Worm (Caenorhabditis elegans) whole organism, mixed stage, embryonic: ENCODE results near the gene C03H5.4.

Experiments
- M03D4.4 ChIP-seq: sonication (generic microtip); optimal IDR thresholded peaks from 2 replicates; lab custom pipeline; 2017; ENCODE audit warnings: mild to moderate bottlenecking, missing genetic modification characterization, missing compliant biosample characterization
- bed-3 ChIP-seq: fragments of 200-800 bp; sonication (Bioruptor generic); optimal IDR thresholded peaks from 3 replicates; lab custom pipeline; 2018; ENCODE audit warnings: mild to moderate bottlenecking, missing genetic modification characterization, moderate library complexity, missing compliant biosample characterization
- blmp-1 ChIP-seq: fragments of 150-350 bp; optimal IDR thresholded peaks from 2 replicates; lab custom pipeline; 2014; ENCODE audit warnings: missing biosample characterization, missing genetic modification characterization
- ceh-39 ChIP-seq: fragments of 150-350 bp; optimal IDR thresholded peaks from 2 replicates; lab custom pipeline; 2014; ENCODE audit warnings: missing biosample characterization, missing genetic modification characterization
- ceh-43 ChIP-seq: fragments of 200-800 bp; sonication (Bioruptor generic); optimal IDR thresholded peaks from 2 replicates; lab custom pipeline; 2018; ENCODE audit warnings: mild to moderate bottlenecking, missing genetic modification characterization, moderate library complexity, missing compliant biosample characterization
- ceh-83 ChIP-seq: fragments of 200-800 bp; sonication (Bioruptor generic); optimal IDR thresholded peaks from 2 replicates; lab custom pipeline; 2018; ENCODE audit warnings: mild to moderate bottlenecking, missing genetic modification characterization, missing compliant biosample characterization
- ces-1 ChIP-seq: fragments of 150-350 bp; optimal IDR thresholded peaks from 2 replicates; lab custom pipeline; 2014; ENCODE audit warnings: missing biosample characterization, missing genetic modification reagents, missing genetic modification characterization
- cnd-1 ChIP-seq: fragments of 200-800 bp; sonication (Bioruptor generic); optimal IDR thresholded peaks from 2 replicates; lab custom pipeline; 2018; ENCODE audit warnings: mild to moderate bottlenecking, missing genetic modification characterization, missing compliant biosample characterization
- drap-1 ChIP-seq: fragments of 200-800 bp; sonication (Bioruptor generic); optimal IDR thresholded peaks from 3 replicates; lab custom pipeline; 2018; ENCODE audit warnings: mild to moderate bottlenecking, missing genetic modification characterization, missing compliant biosample characterization
- elt-1 ChIP-seq: sonication (generic microtip); optimal IDR thresholded peaks from 2 replicates; lab custom pipeline; 2017; ENCODE audit warnings: missing genetic modification characterization, mild to moderate bottlenecking, missing compliant biosample characterization, antibody characterized with exemption, moderate library complexity, borderline replicate concordance; ENCODE audit not compliant: insufficient read depth
- elt-3 ChIP-seq: fragments of 150-350 bp; optimal IDR thresholded peaks from 2 replicates; lab custom pipeline; 2014; ENCODE audit warnings: missing biosample characterization, missing genetic modification characterization
- flh-1 ChIP-seq: fragments of 200-800 bp; sonication (Bioruptor generic); optimal IDR thresholded peaks from 2 replicates; lab custom pipeline; 2018; ENCODE audit warnings: mild to moderate bottlenecking, missing genetic modification characterization, moderate library complexity, missing compliant biosample characterization
- ham-2 ChIP-seq: fragments of 200-800 bp; sonication (Bioruptor generic); optimal IDR thresholded peaks from 2 replicates; lab custom pipeline; 2018; ENCODE audit warnings: mild to moderate bottlenecking, missing genetic modification characterization, missing compliant biosample characterization
- hlh-1 ChIP-seq: fragments of 150-350 bp; optimal IDR thresholded peaks from 2 replicates; lab custom pipeline; 2014; ENCODE audit warnings: missing biosample characterization, missing genetic modification reagents, missing genetic modification characterization
- lin-13 ChIP-seq: fragments of 150-350 bp; optimal IDR thresholded peaks from 2 replicates; lab custom pipeline; 2014; ENCODE audit warnings: missing biosample characterization, missing genetic modification characterization
- lin-32 ChIP-seq: fragments of 200-800 bp; sonication (Bioruptor generic); optimal IDR thresholded peaks from 2 replicates; lab custom pipeline; 2018; ENCODE audit warnings: mild to moderate bottlenecking, missing genetic modification characterization, missing compliant biosample characterization
- lsy-2 ChIP-seq: fragments of 150-350 bp; optimal IDR thresholded peaks from 2 replicates; lab custom pipeline; 2014; ENCODE audit warnings: missing biosample characterization, missing genetic modification characterization
- mab-5 ChIP-seq: fragments of 150-350 bp; optimal IDR thresholded peaks from 2 replicates; lab custom pipeline; 2014; ENCODE audit warnings: missing biosample characterization, missing genetic modification characterization
- mep-1 ChIP-seq: fragments of 150-350 bp; optimal IDR thresholded peaks from 2 replicates; lab custom pipeline; 2017; ENCODE audit warnings: missing biosample characterization, missing genetic modification reagents, missing genetic modification characterization, inconsistent platforms
- mls-2 ChIP-seq: sonication (generic microtip); optimal IDR thresholded peaks from 2 replicates; lab custom pipeline; 2016; ENCODE audit warnings: mild to moderate bottlenecking, missing genetic modification characterization, moderate library complexity, missing compliant biosample characterization
- nhr-12 ChIP-seq: fragments of 150-350 bp; optimal IDR thresholded peaks from 2 replicates; lab custom pipeline; 2014; ENCODE audit warnings: missing biosample characterization, missing genetic modification characterization
- nhr-2 ChIP-seq: fragments of 150-350 bp; optimal IDR thresholded peaks from 2 replicates; lab custom pipeline; 2014; ENCODE audit warnings: missing biosample characterization, missing genetic modification characterization
- nhr-237 ChIP-seq: fragments of 150-350 bp; optimal IDR thresholded peaks from 2 replicates; lab custom pipeline; 2014; ENCODE audit warnings: missing biosample characterization, missing genetic modification characterization
- pha-4 ChIP-seq: fragments of 150-350 bp; optimal IDR thresholded peaks from 2 replicates; lab custom pipeline; 2018; ENCODE audit warnings: missing biosample characterization, missing genetic modification reagents, missing genetic modification characterization
- sem-2 ChIP-seq: fragments of 200-800 bp; sonication (Bioruptor generic); optimal IDR thresholded peaks from 2 replicates; lab custom pipeline; 2018; ENCODE audit warnings: mild to moderate bottlenecking, missing genetic modification characterization, missing compliant biosample characterization
- snpc-4 ChIP-seq: fragments of 150-350 bp; optimal IDR thresholded peaks from 2 replicates; lab custom pipeline; 2014; ENCODE audit warnings: missing biosample characterization, missing genetic modification characterization
- unc-120 ChIP-seq: sonication (generic microtip); optimal IDR thresholded peaks from 2 replicates; lab custom pipeline; 2017; ENCODE audit warnings: missing genetic modification characterization, missing compliant biosample characterization; ENCODE audit not compliant: poor library complexity, severe bottlenecking
- unc-39 ChIP-seq: fragments of 150-350 bp; optimal IDR thresholded peaks from 2 replicates; lab custom pipeline; 2014; ENCODE audit warnings: missing biosample characterization, missing genetic modification characterization
- unc-62 ChIP-seq: fragments of 150-350 bp; optimal IDR thresholded peaks from 2 replicates; lab custom pipeline; 2014; ENCODE audit warnings: missing biosample characterization, missing genetic modification reagents, missing genetic modification characterization
- zip-8 ChIP-seq: fragments of 150-350 bp; optimal IDR thresholded peaks from 2 replicates; lab custom pipeline; 2014; ENCODE audit warnings: missing biosample characterization, missing genetic modification characterization
- ztf-11 ChIP-seq: fragments of 150-350 bp; optimal IDR thresholded peaks from 2 replicates; lab custom pipeline; 2014; ENCODE audit warnings: missing biosample characterization, missing genetic modification characterization

The C03H5.4 gene

DNA sequence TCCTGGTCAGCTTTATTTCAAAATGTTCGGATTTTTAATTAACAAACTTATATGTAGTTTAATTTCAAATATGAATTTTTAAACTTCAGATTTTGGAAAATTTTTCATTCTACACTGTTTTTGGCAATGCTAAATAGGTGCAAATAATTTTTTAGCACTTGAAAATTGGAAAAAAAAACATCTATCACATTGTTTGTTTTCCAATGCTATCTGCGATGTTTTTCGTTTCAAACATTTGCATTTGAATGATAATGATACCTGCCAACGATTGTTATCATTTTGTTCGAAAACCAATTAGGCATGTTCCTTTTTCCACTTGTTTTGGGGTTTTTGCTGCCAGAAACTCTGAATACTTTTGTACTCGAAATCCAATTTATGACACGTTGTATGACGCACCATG is at the start of gene C03H5.4:
C03H5.4 (plus strand) TSS at position 301 of the 400 bp plus-strand sequence.
- TF ChIP-seq flh-1 (GFP tag; lab: Kevin White, UChicago) (no peak), ces-1 (GFP tag; lab: Kevin White, UChicago) (no peak), ceh-39 (tag; lab: Kevin White, UChicago) (no peak), lin-13 (tag; lab: Kevin White, UChicago) (no peak)

DNA sequence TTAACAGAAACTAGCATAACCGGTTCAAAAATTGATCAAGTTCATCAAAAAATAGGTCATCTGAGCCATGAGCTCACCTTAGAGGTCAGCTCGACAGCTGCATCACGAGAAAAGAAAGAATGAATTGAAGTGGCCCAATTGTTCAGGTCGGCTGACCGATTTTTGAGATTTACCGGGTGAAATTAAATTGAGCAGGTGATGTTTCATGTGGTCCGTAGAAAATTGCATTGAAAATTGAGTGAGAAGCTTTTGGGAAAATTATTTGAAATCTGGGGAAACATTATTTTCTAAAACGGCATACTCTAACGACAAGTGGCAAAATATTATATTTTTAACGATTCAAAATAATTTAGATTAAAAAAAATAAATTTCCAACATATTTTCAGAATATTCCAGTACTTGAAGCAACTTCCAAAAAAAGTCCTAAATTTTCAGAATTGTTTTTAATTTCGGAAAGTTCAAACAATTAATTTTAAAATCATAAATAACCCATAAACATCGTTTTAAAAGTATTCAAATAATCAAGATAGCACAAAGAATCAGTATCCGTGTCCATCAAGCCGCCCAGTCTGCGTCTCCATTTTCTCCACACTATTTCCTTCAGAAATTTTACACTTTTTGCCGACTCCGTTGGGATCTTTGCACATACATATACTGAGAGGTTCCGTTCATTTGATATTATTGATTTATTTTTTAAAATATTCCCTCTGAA is 49.3 kb upstream of the C03H5.4 start, which contains the start of gene sgcb-1:
sgcb-1 (plus strand) TSS at position 662 of the 712 bp plus-strand sequence.
- no peak for TF ChIP-seq ztf-11 (tag; lab: Kevin White, UChicago)
- TF ChIP-seq blmp-1 (tag; lab: Kevin White, UChicago): no peak
- TF ChIP-seq M03D4.4 (tag; lab: Kevin White, UChicago): no peak
- TF ChIP-seq bed-3: no peak
- no peak for TF ChIP-seq drap-1 (GFP tag; lab: Kevin White, UChicago)
- TF ChIP-seq sem-2 (GFP tag; lab: Kevin White, UChicago): no peak
- TF ChIP-seq ces-1 (GFP tag; lab: Kevin White, UChicago): no peak
- no peak for TF ChIP-seq snpc-4
- TF ChIP-seq elt-3 (tag; lab: Kevin White, UChicago): no peak
- no peak for TF ChIP-seq unc-120
- no peak for TF ChIP-seq nhr-2 (tag; lab: Kevin White, UChicago)
- TF ChIP-seq lin-32: no peak
- no peak for TF ChIP-seq lin-13 (tag; lab: Kevin White, UChicago)
- TF ChIP-seq ceh-39 (tag; lab: Kevin White, UChicago): no peak
- TF ChIP-seq nhr-12 (tag; lab: Kevin White, UChicago): no peak
- TF ChIP-seq ham-2 (GFP tag; lab: Kevin White, UChicago): no peak
- no peak for TF ChIP-seq unc-62 (GFP tag; lab: Kevin White, UChicago)
- no peak for TF ChIP-seq flh-1 (GFP tag; lab: Kevin White, UChicago)
- TF ChIP-seq mls-2 (tag; lab: Kevin White, UChicago): no peak

DNA sequence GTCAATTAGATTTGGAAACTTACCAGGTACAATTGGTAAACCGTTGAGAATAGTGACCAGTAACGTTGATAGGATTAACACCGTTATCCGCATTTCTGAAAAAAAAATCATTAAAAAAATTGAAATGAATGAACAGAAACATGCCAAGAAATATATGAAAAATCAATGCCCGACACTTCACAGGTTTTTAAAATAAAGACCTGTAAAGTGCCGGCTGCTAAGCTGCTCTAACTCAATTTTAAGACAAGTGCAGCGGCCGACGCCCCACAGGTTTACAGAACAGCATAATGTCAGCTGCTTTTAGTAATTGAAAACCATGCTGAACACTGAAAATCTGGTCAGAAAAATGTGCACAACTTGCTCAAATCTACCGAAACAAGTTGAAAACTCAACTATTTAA is 42.6 kb upstream of the C03H5.4 start, which contains the start of gene cbn-1:
cbn-1 (minus strand) TSS at position 101 of the 400 bp plus-strand sequence.
- no peak for TF ChIP-seq sem-2 (GFP tag; lab: Kevin White, UChicago)
- no peak for TF ChIP-seq lin-13 (tag; lab: Kevin White, UChicago)
- no peak for TF ChIP-seq mep-1
- TF ChIP-seq lsy-2 (tag; lab: Kevin White, UChicago): no peak
- TF ChIP-seq ceh-39 (tag; lab: Kevin White, UChicago): no peak
- no peak for TF ChIP-seq zip-8 (tag; lab: Kevin White, UChicago)
- no peak for TF ChIP-seq nhr-12 (tag; lab: Kevin White, UChicago)
- TF ChIP-seq ceh-43 (GFP tag; lab: Kevin White, UChicago): no peak
- TF ChIP-seq nhr-237 (tag; lab: Kevin White, UChicago): no peak
- TF ChIP-seq elt-1: no peak
- no peak for TF ChIP-seq flh-1 (GFP tag; lab: Kevin White, UChicago)
- no peak for TF ChIP-seq lin-32
- TF ChIP-seq mab-5 (tag; lab: Kevin White, UChicago): no peak
- TF ChIP-seq ztf-11 (tag; lab: Kevin White, UChicago): no peak
- TF ChIP-seq ham-2 (GFP tag; lab: Kevin White, UChicago): no peak
- no peak for TF ChIP-seq ceh-83 (GFP tag; lab: Kevin White, UChicago)
- no peak for TF ChIP-seq unc-120

DNA sequence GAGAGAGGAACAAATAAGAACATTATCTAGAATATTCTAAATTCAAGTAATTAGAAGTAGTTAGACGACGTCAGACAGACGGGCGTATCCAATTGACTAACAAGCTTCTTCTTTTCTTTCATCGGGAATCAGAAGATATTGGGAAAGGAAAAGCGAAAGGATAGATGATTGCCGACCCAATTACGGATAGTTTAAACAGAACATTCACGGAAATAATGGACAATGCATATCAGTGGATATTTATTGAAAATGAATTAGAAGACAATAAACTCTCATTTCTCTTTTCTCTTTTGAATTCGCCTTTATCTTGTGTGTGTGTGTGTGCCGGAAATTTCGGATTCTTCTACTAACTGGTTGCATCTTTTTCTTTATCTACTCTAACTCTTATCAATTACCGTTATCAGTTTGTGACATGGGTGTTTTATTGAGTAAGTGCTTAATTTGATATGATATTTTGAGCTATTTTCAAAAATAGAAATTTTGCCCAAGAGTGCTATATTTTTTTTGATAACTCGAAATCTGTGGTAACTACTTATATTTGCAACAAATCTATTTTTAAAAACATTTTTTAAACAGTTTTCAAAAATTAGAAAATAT is 41.1 kb upstream of the C03H5.4 start:
- TF ChIP-seq mab-5 (tag; lab: Kevin White, UChicago): no peak
- TF ChIP-seq ceh-43 (GFP tag; lab: Kevin White, UChicago): no peak
- TF ChIP-seq nhr-237 (tag; lab: Kevin White, UChicago): no peak
- no peak for TF ChIP-seq ces-1 (GFP tag; lab: Kevin White, UChicago)
- TF ChIP-seq blmp-1 (tag; lab: Kevin White, UChicago): peak; percentile 90

DNA sequence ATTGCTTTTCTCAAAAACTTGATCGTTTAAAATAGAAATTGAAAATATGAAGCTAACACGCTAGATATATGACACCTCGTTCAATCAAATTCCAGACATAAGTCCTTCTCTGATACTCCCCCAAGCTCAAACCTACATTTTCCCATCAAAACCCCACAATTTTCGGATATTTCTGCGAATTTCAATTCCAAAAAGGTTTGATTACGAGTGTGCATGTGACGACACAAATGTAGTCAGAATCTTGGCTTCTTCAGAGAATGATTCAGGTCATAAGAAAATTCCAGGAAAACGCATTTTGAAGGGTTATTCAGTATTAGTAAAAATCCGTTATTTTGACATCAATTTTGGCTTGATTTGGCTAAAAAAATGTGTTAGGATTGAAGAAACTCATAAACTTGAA is 40.2 kb upstream of the C03H5.4 start:
- TF ChIP-seq unc-120 (no peak), lin-32 (no peak), snpc-4 (no peak), ceh-83 (GFP tag; lab: Kevin White, UChicago) (no peak), nhr-12 (tag; lab: Kevin White, UChicago) (no peak), mab-5 (tag; lab: Kevin White, UChicago) (no peak), unc-39 (tag; lab: Kevin White, UChicago) (no peak), ceh-39 (tag; lab: Kevin White, UChicago) (no peak), mep-1 (no peak), mls-2 (tag; lab: Kevin White, UChicago) (no peak), M03D4.4 (tag; lab: Kevin White, UChicago) (no peak), drap-1 (GFP tag; lab: Kevin White, UChicago) (no peak), pha-4 (tag; lab: Kevin White, UChicago) (no peak), hlh-1 (tag; lab: Kevin White, UChicago) (no peak), cnd-1 (tag; lab: Kevin White, UChicago) (no peak), ham-2 (GFP tag; lab: Kevin White, UChicago) (no peak)
